Fruit fly (Drosophila melanogaster) whole organism, embryonic: ENCODE measurements around the gene CG13601.

Source experiments
- ATbp ChIP-seq: fragments of 200-800 bp; sonication (Bioruptor generic); optimal IDR thresholded peaks from 2 replicates; lab custom pipeline; 2017; ENCODE audit warnings: missing biosample characterization, mild to moderate bottlenecking, missing genetic modification characterization, missing genetic modification reagents
- Abd-B ChIP-seq: fragments of 200-800 bp; sonication (Bioruptor generic); optimal IDR thresholded peaks from 2 replicates; lab custom pipeline; 2018; ENCODE audit warnings: missing biosample characterization, mild to moderate bottlenecking, missing genetic modification characterization, moderate library complexity
- CG10147 ChIP-seq: fragments of 200-800 bp; sonication (Bioruptor generic); optimal IDR thresholded peaks from 2 replicates; lab custom pipeline; 2019; ENCODE audit warnings: missing biosample characterization, mild to moderate bottlenecking, missing genetic modification characterization, moderate library complexity
- CG10267 ChIP-seq: fragments of 200-800 bp; sonication (Bioruptor generic); optimal IDR thresholded peaks from 2 replicates; lab custom pipeline; 2018; ENCODE audit warnings: missing biosample characterization, mild to moderate bottlenecking, missing genetic modification characterization, moderate library complexity
- CG10543 ChIP-seq: fragments of 200-800 bp; sonication (Bioruptor generic); optimal IDR thresholded peaks from 3 replicates; lab custom pipeline; 2017; ENCODE audit warnings: missing biosample characterization, mild to moderate bottlenecking, missing genetic modification characterization, moderate library complexity
- CG11247 ChIP-seq: fragments of 200-800 bp; sonication (Bioruptor generic); IDR thresholded peaks from 2 replicates; pipeline ENCODE4 v1.3.6; 2022; ENCODE audit warnings: missing biosample characterization, missing genetic modification characterization
- CG11723 ChIP-seq: fragments of 200-800 bp; sonication (Bioruptor generic); optimal IDR thresholded peaks from 2 replicates; lab custom pipeline; 2017; ENCODE audit warnings: missing biosample characterization, mild to moderate bottlenecking, missing genetic modification characterization
- CG1233 ChIP-seq: fragments of 200-800 bp; sonication (Bioruptor generic); optimal IDR thresholded peaks from 4 replicates; lab custom pipeline; 2018; ENCODE audit warnings: missing biosample characterization, mild to moderate bottlenecking, missing genetic modification characterization
- CG12391 ChIP-seq: fragments of 200-800 bp; sonication (Bioruptor generic); optimal IDR thresholded peaks from 3 replicates; lab custom pipeline; 2018; ENCODE audit warnings: missing biosample characterization, mild to moderate bottlenecking, missing genetic modification characterization, moderate library complexity
- CG15011 ChIP-seq: fragments of 200-800 bp; sonication (Bioruptor generic); optimal IDR thresholded peaks from 3 replicates; lab custom pipeline; 2018; ENCODE audit warnings: missing biosample characterization, mild to moderate bottlenecking, missing genetic modification characterization
- CG15696 ChIP-seq: fragments of 200-800 bp; sonication (Bioruptor generic); optimal IDR thresholded peaks from 2 replicates; lab custom pipeline; 2019; ENCODE audit warnings: missing biosample characterization, mild to moderate bottlenecking, missing genetic modification characterization, moderate library complexity
- CG17385 ChIP-seq: fragments of 200-800 bp; sonication (Bioruptor generic); optimal IDR thresholded peaks from 3 replicates; lab custom pipeline; 2018; ENCODE audit warnings: missing biosample characterization, mild to moderate bottlenecking, missing genetic modification characterization
- CG17568 ChIP-seq: fragments of 200-800 bp; sonication (Bioruptor generic); optimal IDR thresholded peaks from 2 replicates; lab custom pipeline; 2018; ENCODE audit warnings: missing biosample characterization, mild to moderate bottlenecking, missing genetic modification characterization, moderate library complexity
- CG17612 ChIP-seq: fragments of 200-800 bp; sonication (Bioruptor generic); IDR thresholded peaks from 2 replicates; pipeline ENCODE4 v1.3.6; 2022; ENCODE audit warnings: missing biosample characterization, missing genetic modification characterization
- CG17912 ChIP-seq: fragments of 200-800 bp; sonication (Bioruptor generic); optimal IDR thresholded peaks from 2 replicates; lab custom pipeline; 2018; ENCODE audit warnings: missing biosample characterization, mild to moderate bottlenecking, missing genetic modification characterization
- CG32767 ChIP-seq: fragments of 200-800 bp; sonication (Bioruptor generic); IDR thresholded peaks from 2 replicates; pipeline ENCODE4 v1.3.6; 2022; ENCODE audit warnings: missing biosample characterization, missing genetic modification characterization
- CG3995 ChIP-seq: fragments of 200-800 bp; sonication (Bioruptor generic); optimal IDR thresholded peaks from 3 replicates; lab custom pipeline; 2016; ENCODE audit warnings: missing biosample characterization, missing genetic modification characterization
- CG4282 ChIP-seq: fragments of 200-800 bp; sonication (Bioruptor generic); optimal IDR thresholded peaks from 2 replicates; lab custom pipeline; 2016; ENCODE audit warnings: missing biosample characterization, missing genetic modification characterization
- CG4707 ChIP-seq: fragments of 200-800 bp; sonication (Bioruptor generic); optimal IDR thresholded peaks from 2 replicates; lab custom pipeline; 2018; ENCODE audit warnings: missing biosample characterization, mild to moderate bottlenecking, missing genetic modification characterization, moderate library complexity
- CG5180 ChIP-seq: fragments of 200-800 bp; sonication (Bioruptor generic); optimal IDR thresholded peaks from 3 replicates; lab custom pipeline; 2017; ENCODE audit warnings: missing biosample characterization, missing genetic modification characterization, mild to moderate bottlenecking, moderate library complexity, missing genetic modification reagents
- CG6254 ChIP-seq: fragments of 200-800 bp; sonication (Bioruptor generic); optimal IDR thresholded peaks from 3 replicates; lab custom pipeline; 2017; ENCODE audit warnings: mild to moderate bottlenecking, missing biosample characterization, missing genetic modification reagents, missing genetic modification characterization
- CG6854 ChIP-seq: fragments of 200-800 bp; sonication (Bioruptor generic); optimal IDR thresholded peaks from 3 replicates; lab custom pipeline; 2017; ENCODE audit warnings: missing biosample characterization, mild to moderate bottlenecking, missing genetic modification characterization
- CG9932 ChIP-seq: fragments of 200-800 bp; sonication (Bioruptor generic); IDR thresholded peaks from 2 replicates; pipeline ENCODE4 v1.3.6; 2022; ENCODE audit warnings: missing biosample characterization, missing genetic modification characterization
- CTCF ChIP-seq: fragments of 200-800 bp; sonication (Bioruptor generic); optimal IDR thresholded peaks from 2 replicates; lab custom pipeline; 2017; ENCODE audit warnings: missing biosample characterization, mild to moderate bottlenecking, missing genetic modification characterization, moderate library complexity
- CrebB ChIP-seq: fragments of 200-800 bp; sonication (Bioruptor generic); optimal IDR thresholded peaks from 3 replicates; lab custom pipeline; 2018; ENCODE audit warnings: missing biosample characterization, mild to moderate bottlenecking, missing genetic modification characterization
- HHEX ChIP-seq: fragments of 200-800 bp; sonication (Bioruptor generic); optimal IDR thresholded peaks from 3 replicates; lab custom pipeline; 2017; ENCODE audit warnings: missing biosample characterization, mild to moderate bottlenecking, missing genetic modification characterization, missing genetic modification reagents
- HLHmδ ChIP-seq: fragments of 200-800 bp; sonication (Bioruptor generic); optimal IDR thresholded peaks from 2 replicates; lab custom pipeline; 2018; ENCODE audit warnings: missing biosample characterization, mild to moderate bottlenecking, missing genetic modification characterization, moderate library complexity
- Hmx ChIP-seq: fragments of 200-800 bp; sonication (Bioruptor generic); optimal IDR thresholded peaks from 2 replicates; lab custom pipeline; 2016; ENCODE audit warnings: missing biosample characterization, missing genetic modification characterization
- MTF-1 ChIP-seq: fragments of 200-800 bp; sonication (Bioruptor generic); optimal IDR thresholded peaks from 2 replicates; lab custom pipeline; 2018; ENCODE audit warnings: missing biosample characterization, mild to moderate bottlenecking, missing genetic modification characterization, borderline replicate concordance
- Nf-YA ChIP-seq: fragments of 200-800 bp; sonication (Bioruptor generic); IDR thresholded peaks from 2 replicates; pipeline ENCODE4 v1.3.6; 2022; ENCODE audit warnings: missing biosample characterization, missing genetic modification characterization
- PHDP ChIP-seq: fragments of 200-800 bp; sonication (Bioruptor generic); optimal IDR thresholded peaks from 3 replicates; lab custom pipeline; 2018; ENCODE audit warnings: missing biosample characterization, mild to moderate bottlenecking, missing genetic modification characterization, moderate library complexity
- Rfx ChIP-seq: fragments of 200-800 bp; sonication (Bioruptor generic); IDR thresholded peaks from 2 replicates; pipeline ENCODE4 v1.3.6; 2022; ENCODE audit warnings: missing biosample characterization, missing genetic modification characterization
- ash1 ChIP-seq: fragments of 200-800 bp; sonication (Bioruptor generic); optimal IDR thresholded peaks from 2 replicates; lab custom pipeline; 2018; ENCODE audit warnings: missing biosample characterization, mild to moderate bottlenecking, missing genetic modification characterization
- crol ChIP-seq: fragments of 200-800 bp; sonication (Bioruptor generic); IDR thresholded peaks from 2 replicates; pipeline ENCODE4 v1.3.6; 2022; ENCODE audit warnings: missing biosample characterization, missing genetic modification characterization
- dan ChIP-seq: fragments of 200-800 bp; sonication (Bioruptor generic); IDR thresholded peaks from 2 replicates; pipeline ENCODE4 v1.3.6; 2022; ENCODE audit warnings: missing biosample characterization, missing genetic modification characterization
- ewg ChIP-seq: fragments of 200-800 bp; sonication (Bioruptor generic); optimal IDR thresholded peaks from 3 replicates; lab custom pipeline; 2017; ENCODE audit warnings: mild to moderate bottlenecking, missing biosample characterization, missing genetic modification reagents, missing genetic modification characterization
- grn ChIP-seq: fragments of 200-800 bp; sonication (Bioruptor generic); optimal IDR thresholded peaks from 3 replicates; lab custom pipeline; 2017; ENCODE audit warnings: missing biosample characterization, missing genetic modification characterization
- lov ChIP-seq, 2 experiments: fragments of 200-800 bp in 1 of 2; fragments of >200 bp in 1 of 2; sonication (Bioruptor generic) in 1 of 2; IDR thresholded peaks in 1 of 2; optimal IDR thresholded peaks in 1 of 2; 2 replicates in 1 of 2; 3 replicates in 1 of 2; pipeline versions ENCODE4 v1.3.6 to Lab custom; 2017 to 2022; ENCODE audit warnings: missing biosample characterization in 1 of 2, missing genetic modification characterization in 1 of 2
- odd ChIP-seq: fragments of 200-800 bp; sonication (Bioruptor generic); optimal IDR thresholded peaks from 2 replicates; lab custom pipeline; 2017; ENCODE audit warnings: missing biosample characterization, mild to moderate bottlenecking, missing genetic modification characterization
- otp ChIP-seq: fragments of 200-800 bp; sonication (Bioruptor generic); IDR thresholded peaks from 3 replicates; pipeline ENCODE4, ENCODE4 v1.3.6; 2022; ENCODE audit warnings: missing biosample characterization, missing genetic modification characterization
- peb ChIP-seq: fragments of 200-800 bp; sonication (Bioruptor generic); IDR thresholded peaks from 2 replicates; pipeline ENCODE4 v1.3.6; 2022; ENCODE audit warnings: missing biosample characterization, missing genetic modification characterization
- pros ChIP-seq: fragments of 200-800 bp; sonication (Bioruptor generic); optimal IDR thresholded peaks from 3 replicates; lab custom pipeline; 2019; ENCODE audit warnings: missing biosample characterization, mild to moderate bottlenecking, missing genetic modification characterization, moderate library complexity
- salm ChIP-seq: fragments of 200-800 bp; sonication (Bioruptor generic); optimal IDR thresholded peaks from 2 replicates; lab custom pipeline; 2018; ENCODE audit warnings: missing biosample characterization, mild to moderate bottlenecking, missing genetic modification characterization
- sima ChIP-seq: fragments of 200-800 bp; sonication (Bioruptor generic); optimal IDR thresholded peaks from 2 replicates; lab custom pipeline; 2016; ENCODE audit warnings: missing biosample characterization, missing genetic modification characterization
- slou ChIP-seq: fragments of 200-800 bp; sonication (Bioruptor generic); optimal IDR thresholded peaks from 3 replicates; lab custom pipeline; 2016; ENCODE audit warnings: missing biosample characterization, missing genetic modification characterization
- trem ChIP-seq: fragments of 200-800 bp; optimal IDR thresholded peaks from 3 replicates; lab custom pipeline; 2019; ENCODE audit warnings: missing biosample characterization, mild to moderate bottlenecking, missing genetic modification characterization, moderate library complexity
- wek ChIP-seq: fragments of 200-800 bp; sonication (Bioruptor generic); optimal IDR thresholded peaks from 3 replicates; lab custom pipeline; 2018; ENCODE audit warnings: missing biosample characterization, mild to moderate bottlenecking, missing genetic modification characterization, moderate library complexity
- z ChIP-seq: fragments of 200-800 bp; sonication (Bioruptor generic); IDR thresholded peaks from 3 replicates; pipeline ENCODE4 v1.3.6; 2022; ENCODE audit warnings: missing biosample characterization, missing genetic modification characterization
- zen ChIP-seq: fragments of 200-800 bp; sonication (Bioruptor generic); optimal IDR thresholded peaks from 3 replicates; lab custom pipeline; 2018; ENCODE audit warnings: missing biosample characterization, mild to moderate bottlenecking, missing genetic modification characterization, moderate library complexity
- zf30C ChIP-seq: fragments of 200-800 bp; sonication (Bioruptor generic); optimal IDR thresholded peaks from 3 replicates; lab custom pipeline; 2018; ENCODE audit warnings: missing biosample characterization, mild to moderate bottlenecking, missing genetic modification characterization

The CG13601 gene

dm6 chr3R:23947002-23947401 is 19.6 kb upstream of the CG13601 start (continued):
- TF ChIP-seq trem (tag; lab: Kevin White, UChicago), result no peak
- TF ChIP-seq otp, result 0 out of 3 replicates have a peak, but pooled peaks have one; percentile 25
- no peak for TF ChIP-seq Hmx (GFP tag; lab: Kevin White, UChicago)
- peak; percentile 39 for TF ChIP-seq HLHmδ (GFP tag; lab: Kevin White, UChicago)
- peak; percentile 19 for TF ChIP-seq CG17385 (GFP tag; lab: Kevin White, UChicago)
- no peak for TF ChIP-seq Rfx
- no peak for TF ChIP-seq CG17612 (GFP tag; lab: Robert Waterston, UW)
- TF ChIP-seq CG11723, result peak; percentile 4
- peak; percentile 81 for TF ChIP-seq ATbp (GFP tag; lab: Kevin White, UChicago)
- no peak for TF ChIP-seq peb (GFP tag; lab: Robert Waterston, UW)
- no peak for TF ChIP-seq Abd-B (GFP tag; lab: Kevin White, UChicago)
- TF ChIP-seq CG1233, result peak; percentile 45
- peak; percentile 27 for TF ChIP-seq CG6854 (GFP tag; lab: Kevin White, UChicago)
- peak; percentile 47 for TF ChIP-seq CG17568 (GFP tag; lab: Kevin White, UChicago)
- no peak for TF ChIP-seq CG10267 (tag; lab: Kevin White, UChicago)
- TF ChIP-seq Nf-YA (GFP tag; lab: Robert Waterston, UW), result no peak
- no peak for TF ChIP-seq zen (tag; lab: Kevin White, UChicago)
- no peak for TF ChIP-seq z (GFP tag; lab: Robert Waterston, UW)
- peak; percentile 79 for TF ChIP-seq wek (GFP tag; lab: Kevin White, UChicago)
- peak; percentile 54 for TF ChIP-seq CrebB (tag; lab: Kevin White, UChicago)
- peak; percentile 70 for TF ChIP-seq CG17912 (GFP tag; lab: Kevin White, UChicago)
- no peak for TF ChIP-seq crol (GFP tag; lab: Robert Waterston, UW)
- TF ChIP-seq CG32767 (GFP tag; lab: Robert Waterston, UW), result no peak
- no peak for TF ChIP-seq dan (GFP tag; lab: Robert Waterston, UW)
- peak; percentile 40; the same call in 1 of the 2 replicates for TF ChIP-seq CG11247 (GFP tag; lab: Robert Waterston, UW)
- peak; percentile 54 for TF ChIP-seq CG4707 (GFP tag; lab: Kevin White, UChicago)
- no peak for TF ChIP-seq sima (GFP tag; lab: Kevin White, UChicago)
- no peak for TF ChIP-seq ash1
- no peak for TF ChIP-seq slou (GFP tag; lab: Kevin White, UChicago)
- TF ChIP-seq lov (optimal IDR thresholded peaks at IDR 0.05; lab: Kevin White, UChicago), result no peak
- no peak for TF ChIP-seq lov (GFP tag; IDR thresholded peaks at IDR 0.05; lab: Robert Waterston, UW)
- no peak for TF ChIP-seq CG3995
- TF ChIP-seq MTF-1 (GFP tag; lab: Kevin White, UChicago), result peak; percentile 24
- TF ChIP-seq zf30C (GFP tag; lab: Kevin White, UChicago), result no peak
- no peak for TF ChIP-seq CG15011 (GFP tag; lab: Kevin White, UChicago)
- no peak for TF ChIP-seq grn
- TF ChIP-seq ewg (GFP tag; lab: Kevin White, UChicago), result peak; percentile 1
- peak; percentile 17 for TF ChIP-seq CG6254 (GFP tag; lab: Kevin White, UChicago)
- no peak for TF ChIP-seq PHDP (tag; lab: Kevin White, UChicago)
- 0 out of 2 replicates have a peak, but pooled peaks have one; percentile 11 for TF ChIP-seq CG9932 (GFP tag; lab: Robert Waterston, UW)
- TF ChIP-seq CG12391 (tag; lab: Kevin White, UChicago), result no peak
- no peak for TF ChIP-seq CG4282
- no peak for TF ChIP-seq CG10147 (GFP tag; lab: Kevin White, UChicago)
- peak; percentile 43 for TF ChIP-seq HHEX (GFP tag; lab: Kevin White, UChicago)
- peak; percentile 36 for TF ChIP-seq CG15696 (tag; lab: Kevin White, UChicago)
- no peak for TF ChIP-seq CTCF (GFP tag; lab: Kevin White, UChicago)
- TF ChIP-seq salm (tag; lab: Kevin White, UChicago), result no peak
- TF ChIP-seq CG5180 (GFP tag; lab: Kevin White, UChicago), result no peak
- TF ChIP-seq pros (GFP tag; lab: Kevin White, UChicago), result no peak
- TF ChIP-seq CG10543, result peak; percentile 8
- peak; percentile 41 for TF ChIP-seq odd
